Fruit fly (Drosophila melanogaster): ENCODE measurements around the gene CG42554.

DNA sequence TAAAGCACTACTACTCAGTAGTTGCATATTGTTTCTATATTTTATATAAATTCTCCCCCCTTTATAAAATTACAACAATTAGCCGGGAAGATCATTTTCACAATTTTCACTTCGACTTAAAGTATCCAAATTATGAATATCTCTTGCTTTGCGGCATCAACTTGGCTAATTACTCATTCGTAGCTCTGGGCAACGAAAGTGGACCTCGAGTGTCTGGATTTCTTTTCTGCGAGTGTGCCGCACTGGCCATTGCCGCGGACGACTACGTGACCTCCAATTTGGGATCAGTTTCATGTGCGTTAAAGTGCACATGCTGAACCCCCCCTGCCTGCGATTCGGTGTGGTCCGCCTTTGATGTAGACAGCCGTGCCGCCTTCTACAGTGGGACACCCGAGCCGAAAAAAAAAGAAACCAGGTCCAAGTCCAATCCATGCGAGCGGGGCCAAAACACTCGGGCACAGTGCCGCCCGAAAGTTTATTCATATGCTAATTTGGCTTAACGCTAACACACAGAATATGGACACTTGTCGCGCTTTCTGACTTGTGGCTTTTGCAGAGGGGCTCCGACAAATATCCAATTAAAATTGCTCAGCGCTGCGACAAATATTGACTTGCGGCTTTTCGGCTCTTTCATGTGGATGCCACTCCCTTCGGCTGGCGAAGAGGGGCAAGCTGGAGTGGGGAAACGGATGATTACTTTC is 16.9 kb upstream of the CG42554 start:
- TF ChIP-seq Hr39 (GFP tag; optimal IDR thresholded peaks at IDR 0.05) (peak; percentile 65), spab (GFP tag; optimal IDR thresholded peaks at IDR 0.05) (no peak), OdsH (GFP tag; optimal IDR thresholded peaks at IDR 0.05) (peak; percentile 67), Lpt (GFP tag; optimal IDR thresholded peaks at IDR 0.05) (no peak), ss (GFP tag; optimal IDR thresholded peaks at IDR 0.05) (peak in 1 of 2 experiments; percentile 42), dac (GFP tag; optimal IDR thresholded peaks at IDR 0.05) (no peak), CG3032 (tag; optimal IDR thresholded peaks at IDR 0.05) (peak; percentile 34), CG34406 (GFP tag; optimal IDR thresholded peaks at IDR 0.05) (peak; percentile 63), Blimp-1 (GFP tag; optimal IDR thresholded peaks at IDR 0.05) (no peak)

Data from whole organism, prepupa.